Fruit fly (Drosophila melanogaster) whole organism, embryonic: ENCODE results near the gene CG11470.

Experiments
- Atf6 ChIP-seq: fragments of 200-800 bp; sonication (Bioruptor generic); IDR thresholded peaks from 2 replicates; pipeline ENCODE4 v1.3.6; 2022; ENCODE audit warnings: missing biosample characterization, missing genetic modification characterization
- Blimp-1 ChIP-seq: fragments of 200-800 bp; sonication (Bioruptor generic); optimal IDR thresholded peaks from 3 replicates; lab custom pipeline; 2018; ENCODE audit warnings: missing biosample characterization, missing genetic modification characterization, mild to moderate bottlenecking, moderate library complexity, missing genetic modification reagents
- C15 ChIP-seq: fragments of 200-800 bp; sonication (Bioruptor generic); IDR thresholded peaks from 3 replicates; pipeline ENCODE4 v1.3.6; 2022; ENCODE audit warnings: missing biosample characterization, missing genetic modification characterization
- CG11247 ChIP-seq: fragments of 200-800 bp; sonication (Bioruptor generic); IDR thresholded peaks from 2 replicates; pipeline ENCODE4 v1.3.6; 2022; ENCODE audit warnings: missing biosample characterization, missing genetic modification characterization
- CG13624 ChIP-seq: fragments of 200-800 bp; sonication (Bioruptor generic); optimal IDR thresholded peaks from 2 replicates; lab custom pipeline; 2016; ENCODE audit warnings: missing biosample characterization, missing genetic modification characterization
- CG14965 ChIP-seq: fragments of 200-800 bp; sonication (Bioruptor generic); optimal IDR thresholded peaks from 2 replicates; lab custom pipeline; 2016; ENCODE audit warnings: missing biosample characterization, missing genetic modification characterization, borderline replicate concordance
- CG15269 ChIP-seq: fragments of 200-800 bp; sonication (Bioruptor generic); optimal IDR thresholded peaks from 2 replicates; lab custom pipeline; 2018; ENCODE audit warnings: missing biosample characterization, mild to moderate bottlenecking, missing genetic modification characterization, moderate library complexity
- CG1602 ChIP-seq: fragments of 200-800 bp; sonication (Bioruptor generic); optimal IDR thresholded peaks from 3 replicates; lab custom pipeline; 2016; ENCODE audit warnings: missing biosample characterization, missing genetic modification characterization
- CG2678 ChIP-seq: fragments of 200-800 bp; sonication (Bioruptor generic); optimal IDR thresholded peaks from 3 replicates; lab custom pipeline; 2019; ENCODE audit warnings: missing biosample characterization, mild to moderate bottlenecking, missing genetic modification characterization, moderate library complexity
- CG2889 ChIP-seq: fragments of 200-800 bp; sonication (Bioruptor generic); IDR thresholded peaks from 3 replicates; pipeline ENCODE4 v1.3.6; 2022; ENCODE audit warnings: missing biosample characterization, missing genetic modification characterization
- CG31365 ChIP-seq: fragments of 200-800 bp; sonication (Bioruptor generic); optimal IDR thresholded peaks from 2 replicates; lab custom pipeline; 2018; ENCODE audit warnings: missing biosample characterization, mild to moderate bottlenecking, missing genetic modification characterization
- CG32532 ChIP-seq: fragments of 200-800 bp; sonication (Bioruptor generic); IDR thresholded peaks from 2 replicates; pipeline ENCODE4 v1.3.6; 2022; ENCODE audit warnings: missing biosample characterization, missing genetic modification characterization
- CG33557 ChIP-seq: fragments of 200-800 bp; sonication (Bioruptor generic); optimal IDR thresholded peaks from 2 replicates; lab custom pipeline; 2019; ENCODE audit warnings: missing biosample characterization, mild to moderate bottlenecking, missing genetic modification characterization, moderate library complexity
- CG3407 ChIP-seq: fragments of 200-800 bp; sonication (Bioruptor generic); optimal IDR thresholded peaks from 2 replicates; lab custom pipeline; 2018; ENCODE audit warnings: missing biosample characterization, mild to moderate bottlenecking, missing genetic modification characterization
- CG4282 ChIP-seq: fragments of 200-800 bp; sonication (Bioruptor generic); optimal IDR thresholded peaks from 2 replicates; lab custom pipeline; 2016; ENCODE audit warnings: missing biosample characterization, missing genetic modification characterization
- CG4360 ChIP-seq: fragments of 200-800 bp; sonication (Bioruptor generic); IDR thresholded peaks from 2 replicates; pipeline ENCODE4 v1.3.6; 2022; ENCODE audit warnings: missing biosample characterization, missing genetic modification characterization
- CG4424 ChIP-seq: fragments of 200-800 bp; sonication (Bioruptor generic); optimal IDR thresholded peaks from 3 replicates; lab custom pipeline; 2016; ENCODE audit warnings: missing biosample characterization, missing genetic modification characterization
- CG6813 ChIP-seq: fragments of 200-800 bp; sonication (Bioruptor generic); optimal IDR thresholded peaks from 2 replicates; lab custom pipeline; 2017; ENCODE audit warnings: missing biosample characterization, missing genetic modification characterization, mild to moderate bottlenecking, moderate library complexity, missing genetic modification reagents
- Chrac-16 ChIP-seq: fragments of 200-800 bp; sonication (Bioruptor generic); optimal IDR thresholded peaks from 3 replicates; lab custom pipeline; 2016; ENCODE audit warnings: missing biosample characterization, missing genetic modification characterization
- Fer1 ChIP-seq: fragments of 200-800 bp; sonication (Bioruptor generic); optimal IDR thresholded peaks from 2 replicates; lab custom pipeline; 2017; ENCODE audit warnings: missing biosample characterization, mild to moderate bottlenecking, missing genetic modification characterization
- Gsc ChIP-seq: fragments of 200-800 bp; sonication (Bioruptor generic); IDR thresholded peaks from 2 replicates; pipeline ENCODE4 v1.3.6; 2022; ENCODE audit warnings: missing biosample characterization, missing genetic modification characterization
- Gug ChIP-seq: fragments of 200-800 bp; sonication (Bioruptor generic); IDR thresholded peaks from 4 replicates; pipeline ENCODE4 v1.3.6; 2022; ENCODE audit warnings: missing biosample characterization, missing genetic modification characterization
- Lhr ChIP-seq: fragments of 200-800 bp; sonication (Bioruptor generic); optimal IDR thresholded peaks from 3 replicates; lab custom pipeline; 2017; ENCODE audit warnings: mild to moderate bottlenecking, missing biosample characterization, missing genetic modification reagents, missing genetic modification characterization
- Meics ChIP-seq: fragments of 200-800 bp; sonication (Bioruptor generic); optimal IDR thresholded peaks from 2 replicates; lab custom pipeline; 2017; ENCODE audit warnings: missing biosample characterization, mild to moderate bottlenecking, missing genetic modification characterization
- Nf-YB ChIP-seq: fragments of 200-800 bp; sonication (Bioruptor generic); optimal IDR thresholded peaks from 3 replicates; lab custom pipeline; 2019; ENCODE audit warnings: missing biosample characterization, mild to moderate bottlenecking, missing genetic modification characterization, moderate library complexity
- Opbp ChIP-seq: fragments of 200-800 bp; sonication (Bioruptor generic); IDR thresholded peaks from 3 replicates; pipeline ENCODE4 v1.3.6; 2022; ENCODE audit warnings: missing biosample characterization, missing genetic modification characterization; ENCODE audit not compliant: partially characterized antibody
- Rfx ChIP-seq: fragments of 200-800 bp; sonication (Bioruptor generic); IDR thresholded peaks from 2 replicates; pipeline ENCODE4 v1.3.6; 2022; ENCODE audit warnings: missing biosample characterization, missing genetic modification characterization
- Rx ChIP-seq: fragments of 200-800 bp; sonication (Bioruptor generic); IDR thresholded peaks from 2 replicates; pipeline ENCODE4 v1.3.6; 2022; ENCODE audit warnings: missing biosample characterization, missing genetic modification characterization
- Sin3A ChIP-seq: fragments of >200 bp; optimal IDR thresholded peaks from 2 replicates; lab custom pipeline; 2018
- Sox102F ChIP-seq: fragments of 200-800 bp; sonication (Bioruptor generic); optimal IDR thresholded peaks from 2 replicates; lab custom pipeline; 2018; ENCODE audit warnings: missing biosample characterization, mild to moderate bottlenecking, missing genetic modification characterization, moderate library complexity
- Sry-β ChIP-seq: fragments of 200-800 bp; sonication (Bioruptor generic); optimal IDR thresholded peaks from 2 replicates; lab custom pipeline; 2018; ENCODE audit warnings: missing biosample characterization, mild to moderate bottlenecking, missing genetic modification characterization, moderate library complexity
- Ssrp ChIP-seq: fragments of 200-800 bp; sonication (Bioruptor generic); optimal IDR thresholded peaks from 2 replicates; lab custom pipeline; 2018; ENCODE audit warnings: missing biosample characterization, mild to moderate bottlenecking, missing genetic modification characterization, moderate library complexity
- abd-A ChIP-seq: fragments of 200-800 bp; sonication (Bioruptor generic); optimal IDR thresholded peaks from 3 replicates; lab custom pipeline; 2019; ENCODE audit warnings: missing biosample characterization, mild to moderate bottlenecking, missing genetic modification characterization, moderate library complexity
- bowl ChIP-seq: fragments of 200-800 bp; sonication (Bioruptor generic); IDR thresholded peaks from 2 replicates; pipeline ENCODE4 v1.3.6; 2022; ENCODE audit warnings: missing biosample characterization, missing genetic modification characterization
- cg ChIP-seq: fragments of 200-800 bp; sonication (Bioruptor generic); optimal IDR thresholded peaks from 3 replicates; lab custom pipeline; 2019; ENCODE audit warnings: missing biosample characterization, mild to moderate bottlenecking, missing genetic modification characterization, moderate library complexity
- chn ChIP-seq: fragments of 200-800 bp; sonication (Bioruptor generic); optimal IDR thresholded peaks from 2 replicates; lab custom pipeline; 2016; ENCODE audit warnings: missing biosample characterization, missing genetic modification characterization
- crc ChIP-seq: fragments of 200-800 bp; sonication (Bioruptor generic); optimal IDR thresholded peaks from 2 replicates; lab custom pipeline; 2016; ENCODE audit warnings: missing biosample characterization, missing genetic modification characterization
- gem ChIP-seq: fragments of 200-800 bp; sonication (Bioruptor generic); optimal IDR thresholded peaks from 2 replicates; lab custom pipeline; 2019; ENCODE audit warnings: missing biosample characterization, mild to moderate bottlenecking, missing genetic modification characterization, moderate library complexity
- oc ChIP-seq: fragments of 200-800 bp; sonication (Bioruptor generic); optimal IDR thresholded peaks from 2 replicates; lab custom pipeline; 2018; ENCODE audit warnings: missing biosample characterization, mild to moderate bottlenecking, missing genetic modification characterization, moderate library complexity
- onecut ChIP-seq: fragments of 200-800 bp; sonication (Bioruptor generic); IDR thresholded peaks from 2 replicates; pipeline ENCODE4 v1.3.6; 2022; ENCODE audit warnings: missing biosample characterization, missing genetic modification characterization
- org-1 ChIP-seq: fragments of 200-800 bp; sonication (Bioruptor generic); optimal IDR thresholded peaks from 2 replicates; lab custom pipeline; 2017; ENCODE audit warnings: missing biosample characterization, missing genetic modification characterization
- row ChIP-seq: fragments of 200-800 bp; sonication (Bioruptor generic); IDR thresholded peaks from 3 replicates; pipeline ENCODE4 v1.3.6; 2022; ENCODE audit warnings: missing biosample characterization, missing genetic modification characterization
- sd ChIP-seq: fragments of 200-800 bp; sonication (Bioruptor generic); optimal IDR thresholded peaks from 3 replicates; lab custom pipeline; 2018; ENCODE audit warnings: missing biosample characterization, mild to moderate bottlenecking, missing genetic modification characterization, moderate library complexity
- sim ChIP-seq: fragments of 200-800 bp; sonication (Bioruptor generic); IDR thresholded peaks from 2 replicates; pipeline ENCODE4 v1.3.6; 2022; ENCODE audit warnings: missing biosample characterization, missing genetic modification characterization
- slbo ChIP-seq: fragments of 200-800 bp; sonication (Bioruptor generic); IDR thresholded peaks from 2 replicates; pipeline ENCODE4 v1.3.6; 2022; ENCODE audit warnings: missing biosample characterization, missing genetic modification characterization
- so ChIP-seq: fragments of 200-800 bp; sonication (Bioruptor generic); IDR thresholded peaks from 3 replicates; pipeline ENCODE4 v1.3.6; 2022; ENCODE audit warnings: missing biosample characterization, missing genetic modification characterization
- sug ChIP-seq: fragments of 200-800 bp; optimal IDR thresholded peaks from 2 replicates; lab custom pipeline; 2019; ENCODE audit warnings: missing biosample characterization, mild to moderate bottlenecking, missing genetic modification characterization, moderate library complexity
- tup ChIP-seq: fragments of 200-800 bp; sonication (Bioruptor generic); optimal IDR thresholded peaks from 2 replicates; lab custom pipeline; 2016; ENCODE audit warnings: missing biosample characterization, mild to moderate bottlenecking, missing genetic modification characterization, moderate library complexity
- usp ChIP-seq: fragments of >200 bp; optimal IDR thresholded peaks from 2 replicates; lab custom pipeline; 2017; ENCODE audit warnings: missing biosample characterization, missing genetic modification characterization
- vfl ChIP-seq: fragments of 200-800 bp; sonication (Bioruptor generic); optimal IDR thresholded peaks from 2 replicates; lab custom pipeline; 2016; ENCODE audit warnings: missing biosample characterization, missing genetic modification characterization

Gene CG11470

dm6 chr3R:29618515-29619157 is 29.1 kb upstream of the CG11470 start, which contains the start of gene CG1907 (continued):
- peak; percentile 99 for TF ChIP-seq CG6813 (GFP tag; lab: Kevin White, UChicago)
- peak; percentile 58 for TF ChIP-seq CG4282 (GFP tag; lab: Kevin White, UChicago)
- TF ChIP-seq CG1602 = peak; percentile 98
- TF ChIP-seq Gsc (GFP tag; lab: Robert Waterston, UW) = peak; percentile 89
- TF ChIP-seq slbo (GFP tag; lab: Robert Waterston, UW) = peak; percentile 99
- TF ChIP-seq CG15269 = peak; percentile 97
- TF ChIP-seq CG4360 (GFP tag; lab: Robert Waterston, UW) = peak; percentile 87
- peak; percentile 90 for TF ChIP-seq chn (GFP tag; lab: Kevin White, UChicago)
- peak; percentile 98 for TF ChIP-seq so (GFP tag; lab: Robert Waterston, UW)
- peak; percentile 96 for TF ChIP-seq oc (tag; lab: Kevin White, UChicago)
- peak; percentile 98 for TF ChIP-seq Sox102F (GFP tag; lab: Kevin White, UChicago)
- TF ChIP-seq Gug = peak; percentile 96
- TF ChIP-seq CG31365 = peak; percentile 81
- TF ChIP-seq gem (tag; lab: Kevin White, UChicago) = peak; percentile 99
- TF ChIP-seq onecut (GFP tag; lab: Robert Waterston, UW) = peak; percentile 95
- TF ChIP-seq Meics (GFP tag; lab: Kevin White, UChicago) = peak; percentile 98
- TF ChIP-seq Ssrp (tag; lab: Kevin White, UChicago) = peak; percentile 98
- TF ChIP-seq CG33557 (GFP tag; lab: Kevin White, UChicago) = peak; percentile 97
- peak; percentile 95 for TF ChIP-seq Lhr (GFP tag; lab: Kevin White, UChicago)
- peak; percentile 68 for TF ChIP-seq Sry-β (GFP tag; lab: Kevin White, UChicago)
- TF ChIP-seq CG14965 (GFP tag; lab: Kevin White, UChicago) = no peak
- peak; percentile 90 for TF ChIP-seq abd-A (tag; lab: Kevin White, UChicago)
- TF ChIP-seq row (GFP tag; lab: Robert Waterston, UW) = peak; percentile 100
- TF ChIP-seq usp (GFP tag; lab: Kevin White, UChicago) = no peak
- TF ChIP-seq CG11247 (GFP tag; lab: Robert Waterston, UW) = peak; percentile 98
- peak; percentile 94 for TF ChIP-seq CG2889
- TF ChIP-seq Blimp-1 = peak; percentile 97
- peak; percentile 94 for TF ChIP-seq C15
- peak; percentile 96 for TF ChIP-seq CG3407
- TF ChIP-seq Nf-YB (GFP tag; lab: Kevin White, UChicago) = peak; percentile 88
- peak; percentile 94 for TF ChIP-seq bowl (GFP tag; lab: Robert Waterston, UW)
- TF ChIP-seq crc (GFP tag; lab: Kevin White, UChicago) = peak; percentile 39
- no peak for TF ChIP-seq cg (GFP tag; lab: Kevin White, UChicago)
- TF ChIP-seq sd (tag; lab: Kevin White, UChicago) = peak; percentile 87
- TF ChIP-seq Opbp (GFP tag; lab: Robert Waterston, UW) = 0 out of 3 replicates have a peak, but pooled peaks have one; percentile 17
- TF ChIP-seq Rx (GFP tag; lab: Robert Waterston, UW) = peak; percentile 95
- no peak for TF ChIP-seq Sin3A (lab: Kevin White, UChicago)
- peak; percentile 82 for TF ChIP-seq vfl
- TF ChIP-seq org-1 (GFP tag; lab: Kevin White, UChicago) = peak; percentile 97
- peak; percentile 98 for TF ChIP-seq sim
- TF ChIP-seq CG2678 (tag; lab: Kevin White, UChicago) = peak; percentile 99
- peak; percentile 99 for TF ChIP-seq Fer1 (GFP tag; lab: Kevin White, UChicago)
- TF ChIP-seq Rfx (GFP tag; lab: Robert Waterston, UW) = peak; percentile 99
- peak; percentile 99 for TF ChIP-seq CG32532 (GFP tag; lab: Robert Waterston, UW)
- TF ChIP-seq CG4424 (GFP tag; lab: Kevin White, UChicago) = peak; percentile 98
- TF ChIP-seq Atf6 (GFP tag; lab: Robert Waterston, UW) = peak; percentile 98
- TF ChIP-seq Chrac-16 (GFP tag; lab: Kevin White, UChicago) = peak; percentile 97
- peak; percentile 93 for TF ChIP-seq tup
- TF ChIP-seq CG13624 (GFP tag; lab: Kevin White, UChicago) = peak; percentile 77
- TF ChIP-seq sug (tag; lab: Kevin White, UChicago) = peak; percentile 95
